Worm (Caenorhabditis elegans): ENCODE results near the gene Y94H6A.5.

The Y94H6A.5 gene

ce11 chrIV:2708329-2708965 is 4.7 kb upstream of the Y94H6A.5 start (continued):
- peak; percentile 83 for TF ChIP-seq pax-3 (tag; optimal IDR thresholded peaks at IDR 0.05)
- peak; percentile 44 for TF ChIP-seq snpc-4 (tag; optimal IDR thresholded peaks at IDR 0.05)
- no peak for TF ChIP-seq tlp-1 (tag; optimal IDR thresholded peaks at IDR 0.05)
- peak; percentile 26 for TF ChIP-seq elt-2 (tag; optimal IDR thresholded peaks at IDR 0.05)
- TF ChIP-seq nhr-11 (tag; optimal IDR thresholded peaks at IDR 0.05): peak; percentile 47
- TF ChIP-seq F16B12.6 (tag; optimal IDR thresholded peaks at IDR 0.05): peak; percentile 62
- TF ChIP-seq ceh-88 (GFP tag; IDR thresholded peaks at IDR 0.05): no peak
- TF ChIP-seq nhr-76 (tag; optimal IDR thresholded peaks at IDR 0.05): no peak
- peak; percentile 90 for TF ChIP-seq lin-13 (GFP tag; optimal IDR thresholded peaks at IDR 0.05)
- peak; percentile 5 for TF ChIP-seq aly-2 (tag; optimal IDR thresholded peaks at IDR 0.05)
- peak in 2 of 6 experiments; percentile 26 to 28 for TF ChIP-seq elt-3 (tag; optimal IDR thresholded peaks at IDR 0.05)
- TF ChIP-seq egl-13 (tag; optimal IDR thresholded peaks at IDR 0.05): peak; percentile 88
- TF ChIP-seq egl-27 (tag; optimal IDR thresholded peaks at IDR 0.05): peak in 1 of 2 experiments; percentile 70
- TF ChIP-seq nhr-90 (tag; optimal IDR thresholded peaks at IDR 0.05; ENCODE audit: poor library complexity): peak; percentile 81
- TF ChIP-seq aha-1 (tag; optimal IDR thresholded peaks at IDR 0.05): peak; percentile 20
- TF ChIP-seq C16A3.4 (tag; optimal IDR thresholded peaks at IDR 0.05): peak; percentile 57
- peak; percentile 93 for TF ChIP-seq nhr-47 (tag; optimal IDR thresholded peaks at IDR 0.05)
- TF ChIP-seq mef-2 (tag; optimal IDR thresholded peaks at IDR 0.05): peak; percentile 41
- no peak for TF ChIP-seq ceh-63 (GFP tag; optimal IDR thresholded peaks at IDR 0.05)
- TF ChIP-seq nhr-237 (tag; optimal IDR thresholded peaks at IDR 0.05): no peak
- TF ChIP-seq ces-1 (GFP tag; optimal IDR thresholded peaks at IDR 0.05): no peak
- TF ChIP-seq dsc-1 (tag; optimal IDR thresholded peaks at IDR 0.05): peak; percentile 73
- peak; percentile 77 for TF ChIP-seq isw-1 (GFP tag; IDR thresholded peaks at IDR 0.05)
- no peak for TF ChIP-seq hlh-17 (GFP tag; optimal IDR thresholded peaks at IDR 0.05; ENCODE audit: borderline replicate concordance)
- TF ChIP-seq nhr-28 (tag; optimal IDR thresholded peaks at IDR 0.05): no peak
- TF ChIP-seq lir-3 (tag; optimal IDR thresholded peaks at IDR 0.05; ENCODE audit: poor library complexity): peak; percentile 79
- TF ChIP-seq ets-5 (GFP tag; IDR thresholded peaks at IDR 0.05): no peak
- peak; percentile 92 for TF ChIP-seq tbx-2 (tag; optimal IDR thresholded peaks at IDR 0.05)
- TF ChIP-seq fkh-10 (GFP tag; optimal IDR thresholded peaks at IDR 0.05): peak; percentile 58
- TF ChIP-seq sptf-1 (tag; optimal IDR thresholded peaks at IDR 0.05): no peak
- TF ChIP-seq jun-1 (tag; optimal IDR thresholded peaks at IDR 0.05): peak; percentile 80
- peak; percentile 97 for TF ChIP-seq nhr-71 (tag; optimal IDR thresholded peaks at IDR 0.05)
- peak; percentile 68 for TF ChIP-seq sox-4 (tag; optimal IDR thresholded peaks at IDR 0.05)
- peak; percentile 55 to 91 (median 88) for TF ChIP-seq ceh-82 (tag; optimal IDR thresholded peaks at IDR 0.05)
- TF ChIP-seq fos-1 (tag; optimal IDR thresholded peaks at IDR 0.05): peak; percentile 40
- peak; percentile 90 for TF ChIP-seq nhr-20 (tag; optimal IDR thresholded peaks at IDR 0.05)
- TF ChIP-seq efl-1 (optimal IDR thresholded peaks at IDR 0.05): peak; percentile 84 to 90
- TF ChIP-seq efl-1 (GFP tag; optimal IDR thresholded peaks at IDR 0.05 in 1 of 2): peak; percentile 63 to 96
- TF ChIP-seq lsy-2 (tag; optimal IDR thresholded peaks at IDR 0.05): peak; percentile 86 to 90
- TF ChIP-seq pag-3 (tag; optimal IDR thresholded peaks at IDR 0.05; ENCODE audit: borderline replicate concordance, insufficient read depth): no peak
- peak; percentile 87 for TF ChIP-seq mab-9 (GFP tag; IDR thresholded peaks at IDR 0.05)
- peak; percentile 74 for TF ChIP-seq irx-1 (tag; optimal IDR thresholded peaks at IDR 0.05)
- TF ChIP-seq unc-130 (tag; optimal IDR thresholded peaks at IDR 0.05): peak; percentile 30
- TF ChIP-seq mdl-1 (tag; optimal IDR thresholded peaks at IDR 0.05): peak; percentile 11 to 94
- TF ChIP-seq ztf-4 (tag; optimal IDR thresholded peaks at IDR 0.05): peak; percentile 83
- no peak for TF ChIP-seq sup-37 (GFP tag; optimal IDR thresholded peaks at IDR 0.05)
- TF ChIP-seq nhr-19 (GFP tag; conservative IDR thresholded peaks at IDR 0.05): peak; percentile 87
- TF ChIP-seq xbp-1 (tag; optimal IDR thresholded peaks at IDR 0.05): peak; percentile 76
- no peak for TF ChIP-seq C34B4.2 (tag; optimal IDR thresholded peaks at IDR 0.05)
- no peak for TF ChIP-seq unc-98 (GFP tag; IDR thresholded peaks at IDR 0.05)
- TF ChIP-seq snu-23 (GFP tag; optimal IDR thresholded peaks at IDR 0.05): peak; percentile 95
- TF ChIP-seq pqm-1 (tag; optimal IDR thresholded peaks at IDR 0.05): no peak

All from whole organism, L1 larva.